Fruit fly (Drosophila melanogaster) whole organism, embryonic: ENCODE measurements around the gene Exo70.
A peak's percentile ranks its signal among the peaks of the same experiment; 100 is the strongest.

Experiments
- ATbp ChIP-seq: fragments of 200-800 bp; sonication (Bioruptor generic); optimal IDR thresholded peaks from 2 replicates; lab custom pipeline; 2017; ENCODE audit warnings: missing biosample characterization, mild to moderate bottlenecking, missing genetic modification characterization, missing genetic modification reagents
- Abd-B ChIP-seq: fragments of 200-800 bp; sonication (Bioruptor generic); optimal IDR thresholded peaks from 2 replicates; lab custom pipeline; 2018; ENCODE audit warnings: missing biosample characterization, mild to moderate bottlenecking, missing genetic modification characterization, moderate library complexity
- BEAF-32 ChIP-seq: fragments of 200-800 bp; sonication (Bioruptor generic); optimal IDR thresholded peaks from 3 replicates; lab custom pipeline; 2017; ENCODE audit warnings: missing biosample characterization, missing genetic modification characterization, mild to moderate bottlenecking, moderate library complexity, missing genetic modification reagents
- CG12769 ChIP-seq: fragments of 200-800 bp; sonication (Bioruptor generic); optimal IDR thresholded peaks from 2 replicates; lab custom pipeline; 2019; ENCODE audit warnings: missing biosample characterization, mild to moderate bottlenecking, missing genetic modification characterization, moderate library complexity
- CG14441 ChIP-seq: fragments of 200-800 bp; sonication (Bioruptor generic); IDR thresholded peaks from 2 replicates; pipeline ENCODE4 v1.3.6; 2022; ENCODE audit warnings: missing biosample characterization, missing genetic modification characterization
- CG17359 ChIP-seq: fragments of 200-800 bp; sonication (Bioruptor generic); optimal IDR thresholded peaks from 3 replicates; lab custom pipeline; 2018; ENCODE audit warnings: missing biosample characterization, mild to moderate bottlenecking, missing genetic modification characterization, moderate library complexity
- CG17361 ChIP-seq: fragments of 200-800 bp; sonication (Bioruptor generic); IDR thresholded peaks from 3 replicates; pipeline ENCODE4 v1.3.6; 2022; ENCODE audit warnings: missing biosample characterization, missing genetic modification characterization
- CG17802 ChIP-seq: fragments of 200-800 bp; sonication (Bioruptor generic); optimal IDR thresholded peaks from 2 replicates; lab custom pipeline; 2018; ENCODE audit warnings: missing biosample characterization, mild to moderate bottlenecking, missing genetic modification characterization, moderate library complexity
- CG34224 ChIP-seq: fragments of 200-800 bp; sonication (Bioruptor generic); IDR thresholded peaks from 3 replicates; pipeline ENCODE4 v1.3.6; 2022; ENCODE audit warnings: missing biosample characterization, missing genetic modification characterization; ENCODE audit not compliant: partially characterized antibody
- CG8290 ChIP-seq, 3 experiments: fragments of 200-800 bp; sonication (Bioruptor generic); optimal IDR thresholded peaks; 2 replicates each; lab custom pipeline; 2016 to 2019; ENCODE audit warnings: missing biosample characterization in 3 of 3, missing genetic modification characterization in 3 of 3, mild to moderate bottlenecking in 2 of 3, moderate library complexity in 1 of 3
- CG8359 ChIP-seq: fragments of 200-800 bp; sonication (Bioruptor generic); optimal IDR thresholded peaks from 2 replicates; lab custom pipeline; 2017; ENCODE audit warnings: missing biosample characterization, mild to moderate bottlenecking, missing genetic modification characterization, borderline replicate concordance
- CG9797 ChIP-seq: fragments of 200-800 bp; sonication (Bioruptor generic); optimal IDR thresholded peaks from 3 replicates; lab custom pipeline; 2018; ENCODE audit warnings: missing biosample characterization, mild to moderate bottlenecking, missing genetic modification characterization
- Dek ChIP-seq: fragments of 200-800 bp; sonication (Bioruptor generic); optimal IDR thresholded peaks from 3 replicates; lab custom pipeline; 2019; ENCODE audit warnings: missing biosample characterization, mild to moderate bottlenecking, missing genetic modification characterization, moderate library complexity
- Elba2 ChIP-seq: fragments of 200-800 bp; sonication (Bioruptor generic); optimal IDR thresholded peaks from 3 replicates; lab custom pipeline; 2016; ENCODE audit warnings: missing biosample characterization, missing genetic modification characterization
- Mad ChIP-seq: fragments of 200-800 bp; sonication (Bioruptor generic); optimal IDR thresholded peaks from 2 replicates; lab custom pipeline; 2016; ENCODE audit warnings: missing biosample characterization, missing genetic modification characterization
- Spps ChIP-seq: fragments of 200-800 bp; sonication (Bioruptor generic); optimal IDR thresholded peaks from 2 replicates; lab custom pipeline; 2018; ENCODE audit warnings: missing biosample characterization, mild to moderate bottlenecking, missing genetic modification characterization
- Sry-β ChIP-seq: fragments of 200-800 bp; sonication (Bioruptor generic); optimal IDR thresholded peaks from 2 replicates; lab custom pipeline; 2018; ENCODE audit warnings: missing biosample characterization, mild to moderate bottlenecking, missing genetic modification characterization, moderate library complexity
- Usf ChIP-seq: fragments of 200-800 bp; sonication (Bioruptor generic); optimal IDR thresholded peaks from 2 replicates; lab custom pipeline; 2017; ENCODE audit warnings: missing genotype, missing biosample characterization, missing genetic modification characterization
- YL-1 ChIP-seq: fragments of 200-800 bp; sonication (Bioruptor generic); optimal IDR thresholded peaks from 3 replicates; lab custom pipeline; 2017; ENCODE audit warnings: missing biosample characterization, mild to moderate bottlenecking, missing genetic modification characterization
- abd-A ChIP-seq: fragments of 200-800 bp; sonication (Bioruptor generic); optimal IDR thresholded peaks from 3 replicates; lab custom pipeline; 2019; ENCODE audit warnings: missing biosample characterization, mild to moderate bottlenecking, missing genetic modification characterization, moderate library complexity
- aop ChIP-seq: fragments of 200-800 bp; sonication (Bioruptor generic); IDR thresholded peaks from 2 replicates; pipeline ENCODE4 v1.3.6; 2022; ENCODE audit warnings: missing biosample characterization, missing genetic modification characterization
- ara ChIP-seq: fragments of 200-800 bp; sonication (Bioruptor generic); IDR thresholded peaks from 2 replicates; pipeline ENCODE4 v1.3.6; 2022; ENCODE audit warnings: missing biosample characterization, missing genetic modification characterization
- danr ChIP-seq: fragments of 200-800 bp; sonication (Bioruptor generic); IDR thresholded peaks from 2 replicates; pipeline ENCODE4 v1.3.6; 2022; ENCODE audit warnings: missing biosample characterization, missing genetic modification characterization
- dpn ChIP-seq, 2 experiments: fragments of 200-800 bp; sonication (Bioruptor generic); optimal IDR thresholded peaks; 3 replicates each; lab custom pipeline; 2016; ENCODE audit warnings: missing biosample characterization in 2 of 2, missing genetic modification characterization in 2 of 2
- fu2 ChIP-seq: fragments of 200-800 bp; sonication (Bioruptor generic); optimal IDR thresholded peaks from 2 replicates; lab custom pipeline; 2016; ENCODE audit warnings: missing biosample characterization, missing genetic modification characterization
- gro ChIP-seq: fragments of 200-800 bp; sonication (Bioruptor generic); optimal IDR thresholded peaks from 2 replicates; lab custom pipeline; 2016; ENCODE audit warnings: missing biosample characterization, missing genetic modification characterization
- jing ChIP-seq: fragments of 200-800 bp; sonication (Bioruptor generic); optimal IDR thresholded peaks from 2 replicates; lab custom pipeline; 2018; ENCODE audit warnings: missing biosample characterization, mild to moderate bottlenecking, missing genetic modification characterization
- lab ChIP-seq: fragments of 200-800 bp; sonication (Bioruptor generic); optimal IDR thresholded peaks from 3 replicates; lab custom pipeline; 2017; ENCODE audit warnings: missing biosample characterization, missing genetic modification characterization, mild to moderate bottlenecking, moderate library complexity, missing genetic modification reagents
- lov ChIP-seq, 2 experiments: fragments of 200-800 bp in 1 of 2; fragments of >200 bp in 1 of 2; sonication (Bioruptor generic) in 1 of 2; IDR thresholded peaks in 1 of 2; optimal IDR thresholded peaks in 1 of 2; 2 replicates in 1 of 2; 3 replicates in 1 of 2; pipeline versions ENCODE4 v1.3.6 to Lab custom; 2017 to 2022; ENCODE audit warnings: missing biosample characterization in 1 of 2, missing genetic modification characterization in 1 of 2
- nmo ChIP-seq: fragments of 200-800 bp; sonication (Bioruptor generic); optimal IDR thresholded peaks from 2 replicates; lab custom pipeline; 2018; ENCODE audit warnings: missing biosample characterization, mild to moderate bottlenecking, missing genetic modification characterization, moderate library complexity
- oc ChIP-seq: fragments of 200-800 bp; sonication (Bioruptor generic); optimal IDR thresholded peaks from 2 replicates; lab custom pipeline; 2018; ENCODE audit warnings: missing biosample characterization, mild to moderate bottlenecking, missing genetic modification characterization, moderate library complexity
- pros ChIP-seq: fragments of 200-800 bp; sonication (Bioruptor generic); optimal IDR thresholded peaks from 3 replicates; lab custom pipeline; 2019; ENCODE audit warnings: missing biosample characterization, mild to moderate bottlenecking, missing genetic modification characterization, moderate library complexity
- sr ChIP-seq: fragments of 200-800 bp; sonication (Bioruptor generic); IDR thresholded peaks from 3 replicates; pipeline ENCODE4 v1.3.6; 2022; ENCODE audit warnings: missing biosample characterization, missing genetic modification characterization
- stc ChIP-seq: fragments of 200-800 bp; sonication (Bioruptor generic); IDR thresholded peaks from 2 replicates; pipeline ENCODE4 v1.3.6; 2022; ENCODE audit warnings: missing biosample characterization, missing genetic modification characterization
- vvl ChIP-seq: fragments of 200-800 bp; sonication (Bioruptor generic); IDR thresholded peaks from 2 replicates; pipeline ENCODE4 v1.3.6; 2022; ENCODE audit warnings: missing biosample characterization, missing genetic modification characterization
- zen2 ChIP-seq: fragments of 200-800 bp; sonication (Bioruptor generic); IDR thresholded peaks from 3 replicates; pipeline ENCODE4 v1.3.6; 2022; ENCODE audit warnings: missing biosample characterization, missing genetic modification characterization; ENCODE audit not compliant: partially characterized antibody

Exo70 gene

DNA sequence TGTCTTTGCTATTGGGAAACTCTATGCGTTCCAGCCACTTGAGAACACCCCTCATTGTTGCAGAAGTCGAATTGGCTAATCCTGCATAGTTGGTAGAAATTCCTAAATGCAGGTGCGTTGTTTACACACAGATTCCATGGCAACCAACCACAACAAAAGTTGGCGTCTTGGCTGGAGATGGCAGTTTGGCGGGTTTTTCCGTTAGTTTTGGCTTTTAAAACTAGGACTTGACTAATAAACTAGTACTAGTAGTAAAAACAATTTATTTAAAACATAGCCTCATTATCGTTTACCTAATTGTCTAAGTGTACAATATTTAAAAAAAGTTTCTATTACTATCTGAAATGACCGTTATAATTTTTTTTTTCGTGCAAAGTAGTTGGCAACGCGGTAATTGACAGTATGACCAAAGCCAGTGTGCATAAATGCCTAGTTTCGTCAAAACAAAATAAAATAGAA lies at the start of gene Exo70 (continued):
- TF ChIP-seq fu2 (peak; percentile 18), nmo (GFP tag; lab: Kevin White, UChicago) (peak; percentile 65), CG17359 (tag; lab: Kevin White, UChicago) (peak; percentile 63), lab (GFP tag; lab: Kevin White, UChicago) (no peak), gro (GFP tag; lab: Kevin White, UChicago) (no peak), CG14441 (GFP tag; lab: Robert Waterston, UW) (no peak), CG9797 (GFP tag; lab: Kevin White, UChicago) (peak; percentile 63), CG17361 (GFP tag; lab: Robert Waterston, UW) (no peak), dpn (GFP tag; optimal IDR thresholded peaks at IDR 0.05; lab: Kevin White, UChicago) (peak in 1 of 2 experiments; percentile 9), lov (optimal IDR thresholded peaks at IDR 0.05; lab: Kevin White, UChicago) (no peak), lov (GFP tag; IDR thresholded peaks at IDR 0.05; lab: Robert Waterston, UW) (no peak)

DNA sequence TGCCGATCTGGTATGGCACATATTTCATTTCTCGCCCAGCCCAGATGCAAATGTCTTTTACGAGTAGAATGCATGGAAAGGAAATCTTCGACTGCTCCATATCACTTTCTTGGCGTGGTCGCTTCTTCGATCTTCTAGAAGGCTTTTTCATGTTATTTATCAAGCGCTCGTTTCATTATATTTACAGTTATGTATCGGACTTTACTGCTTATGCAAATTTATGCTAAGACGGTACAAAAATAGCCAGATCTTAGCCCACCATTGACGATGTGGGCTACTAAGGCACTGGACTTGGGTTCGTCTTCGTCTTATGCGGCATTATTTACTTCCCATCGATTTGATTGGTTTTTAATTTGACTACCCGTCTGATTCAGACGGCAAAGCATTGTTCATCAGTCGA lies 48.4 kb upstream of the Exo70 start:
- no peak for TF ChIP-seq ATbp
- TF ChIP-seq zen2 (GFP tag; lab: Robert Waterston, UW), result no peak
- TF ChIP-seq jing (GFP tag; lab: Kevin White, UChicago), result no peak
- TF ChIP-seq BEAF-32 (GFP tag; lab: Kevin White, UChicago), result no peak
- TF ChIP-seq stc (GFP tag; lab: Robert Waterston, UW), result no peak
- TF ChIP-seq danr (GFP tag; lab: Robert Waterston, UW), result no peak
- TF ChIP-seq CG34224 (GFP tag; lab: Robert Waterston, UW), result no peak
- TF ChIP-seq pros (GFP tag; lab: Kevin White, UChicago), result peak; percentile 97
- TF ChIP-seq sr, result 0 out of 3 replicates have a peak, but pooled peaks have one; percentile 37
- no peak for TF ChIP-seq Usf
- no peak for TF ChIP-seq CG8359 (GFP tag; lab: Kevin White, UChicago)
- no peak for TF ChIP-seq Dek (tag; lab: Kevin White, UChicago)
- no peak for TF ChIP-seq CG17802 (tag; lab: Kevin White, UChicago)
- no peak for TF ChIP-seq Spps (tag; lab: Kevin White, UChicago)
- TF ChIP-seq aop, result no peak
- TF ChIP-seq abd-A (tag; lab: Kevin White, UChicago), result peak; percentile 55
- TF ChIP-seq oc (tag; lab: Kevin White, UChicago), result peak; percentile 78
- TF ChIP-seq Elba2 (GFP tag; lab: Kevin White, UChicago), result no peak
- TF ChIP-seq Abd-B (GFP tag; lab: Kevin White, UChicago), result no peak
- no peak for TF ChIP-seq ara (GFP tag; lab: Robert Waterston, UW)
- TF ChIP-seq vvl (GFP tag; lab: Robert Waterston, UW), result peak; percentile 76
- TF ChIP-seq lab (GFP tag; lab: Kevin White, UChicago), result no peak
- TF ChIP-seq Mad (GFP tag; lab: Kevin White, UChicago), result no peak
- TF ChIP-seq Sry-β (GFP tag; lab: Kevin White, UChicago), result no peak
- TF ChIP-seq YL-1 (GFP tag; lab: Kevin White, UChicago), result no peak
- peak; percentile 39 for TF ChIP-seq CG12769 (tag; lab: Kevin White, UChicago)
- no peak for TF ChIP-seq CG8290 (GFP tag; optimal IDR thresholded peaks at IDR 0.05; lab: Kevin White, UChicago)
- no peak for TF ChIP-seq CG8290 (tag; optimal IDR thresholded peaks at IDR 0.05; lab: Kevin White, UChicago)
- TF ChIP-seq, all 482 proteins: peak for 6
